Fruit fly (Drosophila melanogaster) whole organism, embryonic: ENCODE results near the gene mus101.

Experiments used
- ATbp ChIP-seq: fragments of 200-800 bp; sonication (Bioruptor generic); optimal IDR thresholded peaks from 2 replicates; lab custom pipeline; 2017; ENCODE audit warnings: missing biosample characterization, mild to moderate bottlenecking, missing genetic modification characterization, missing genetic modification reagents
- CG12659 ChIP-seq: fragments of 200-800 bp; sonication (Bioruptor generic); optimal IDR thresholded peaks from 3 replicates; lab custom pipeline; 2017; ENCODE audit warnings: mild to moderate bottlenecking, missing biosample characterization, missing genetic modification reagents, missing genetic modification characterization
- CG14014 ChIP-seq: fragments of 200-800 bp; sonication (Bioruptor generic); IDR thresholded peaks from 2 replicates; pipeline ENCODE4 v1.3.6; 2022; ENCODE audit warnings: missing biosample characterization, missing genetic modification characterization
- CG15269 ChIP-seq: fragments of 200-800 bp; sonication (Bioruptor generic); optimal IDR thresholded peaks from 2 replicates; lab custom pipeline; 2018; ENCODE audit warnings: missing biosample characterization, mild to moderate bottlenecking, missing genetic modification characterization, moderate library complexity
- CG1529 ChIP-seq: fragments of 200-800 bp; sonication (Bioruptor generic); optimal IDR thresholded peaks from 3 replicates; lab custom pipeline; 2018; ENCODE audit warnings: missing biosample characterization, missing genetic modification characterization
- CG15514 ChIP-seq: fragments of 200-800 bp; sonication (Bioruptor generic); optimal IDR thresholded peaks from 3 replicates; lab custom pipeline; 2017; ENCODE audit warnings: missing biosample characterization, missing genetic modification characterization, mild to moderate bottlenecking, moderate library complexity, missing genetic modification reagents
- CG15601 ChIP-seq: fragments of 200-800 bp; sonication (Bioruptor generic); optimal IDR thresholded peaks from 3 replicates; lab custom pipeline; 2019; ENCODE audit warnings: missing biosample characterization, mild to moderate bottlenecking, missing genetic modification characterization, moderate library complexity
- CG17186 ChIP-seq: fragments of 200-800 bp; sonication (Bioruptor generic); optimal IDR thresholded peaks from 3 replicates; lab custom pipeline; 2017; ENCODE audit warnings: missing biosample characterization, missing genetic modification reagents, missing genetic modification characterization
- CG17829 ChIP-seq: fragments of 200-800 bp; optimal IDR thresholded peaks from 2 replicates; lab custom pipeline; 2019; ENCODE audit warnings: missing biosample characterization, mild to moderate bottlenecking, missing genetic modification characterization, moderate library complexity
- CG18262 ChIP-seq: fragments of 200-800 bp; optimal IDR thresholded peaks from 3 replicates; lab custom pipeline; 2019; ENCODE audit warnings: missing biosample characterization, mild to moderate bottlenecking, missing genetic modification characterization, moderate library complexity
- CG2712 ChIP-seq: fragments of 200-800 bp; optimal IDR thresholded peaks from 3 replicates; lab custom pipeline; 2019; ENCODE audit warnings: missing biosample characterization, mild to moderate bottlenecking, missing genetic modification characterization, moderate library complexity
- CG30403 ChIP-seq: fragments of 200-800 bp; sonication (Bioruptor generic); optimal IDR thresholded peaks from 3 replicates; lab custom pipeline; 2016; ENCODE audit warnings: missing biosample characterization, missing genetic modification characterization
- CG34376 ChIP-seq: fragments of 200-800 bp; sonication (Bioruptor generic); optimal IDR thresholded peaks from 2 replicates; lab custom pipeline; 2018; ENCODE audit warnings: missing biosample characterization, mild to moderate bottlenecking, missing genetic modification characterization
- CG4424 ChIP-seq: fragments of 200-800 bp; sonication (Bioruptor generic); optimal IDR thresholded peaks from 3 replicates; lab custom pipeline; 2016; ENCODE audit warnings: missing biosample characterization, missing genetic modification characterization
- CG6854 ChIP-seq: fragments of 200-800 bp; sonication (Bioruptor generic); optimal IDR thresholded peaks from 3 replicates; lab custom pipeline; 2017; ENCODE audit warnings: missing biosample characterization, mild to moderate bottlenecking, missing genetic modification characterization
- CG7556 ChIP-seq: fragments of 200-800 bp; sonication (Bioruptor generic); optimal IDR thresholded peaks from 2 replicates; lab custom pipeline; 2017; ENCODE audit warnings: missing biosample characterization, mild to moderate bottlenecking, missing genetic modification characterization
- CG7839 ChIP-seq: fragments of 200-800 bp; sonication (Bioruptor generic); optimal IDR thresholded peaks from 3 replicates; lab custom pipeline; 2018; ENCODE audit warnings: missing biosample characterization, mild to moderate bottlenecking, missing genetic modification characterization, moderate library complexity
- CG8290 ChIP-seq, 3 experiments: fragments of 200-800 bp; sonication (Bioruptor generic); optimal IDR thresholded peaks; 2 replicates each; lab custom pipeline; 2016 to 2019; ENCODE audit warnings: missing biosample characterization in 3 of 3, missing genetic modification characterization in 3 of 3, mild to moderate bottlenecking in 2 of 3, moderate library complexity in 1 of 3
- CG8388 ChIP-seq: fragments of 200-800 bp; sonication (Bioruptor generic); optimal IDR thresholded peaks from 2 replicates; lab custom pipeline; 2019; ENCODE audit warnings: missing biosample characterization, mild to moderate bottlenecking, missing genetic modification characterization, moderate library complexity
- CG9437 ChIP-seq: fragments of 200-800 bp; sonication (Bioruptor generic); optimal IDR thresholded peaks from 2 replicates; lab custom pipeline; 2018; ENCODE audit warnings: missing biosample characterization, mild to moderate bottlenecking, missing genetic modification characterization
- CHES-1-like ChIP-seq: fragments of 200-800 bp; sonication (Bioruptor generic); optimal IDR thresholded peaks from 2 replicates; lab custom pipeline; 2016; ENCODE audit warnings: missing biosample characterization, missing genetic modification characterization
- Chrac-16 ChIP-seq: fragments of 200-800 bp; sonication (Bioruptor generic); optimal IDR thresholded peaks from 3 replicates; lab custom pipeline; 2016; ENCODE audit warnings: missing biosample characterization, missing genetic modification characterization
- Dp ChIP-seq: fragments of 200-800 bp; sonication (Bioruptor generic); optimal IDR thresholded peaks from 2 replicates; lab custom pipeline; 2018; ENCODE audit warnings: missing biosample characterization, mild to moderate bottlenecking, missing genetic modification characterization, moderate library complexity
- Dref ChIP-seq: fragments of 200-800 bp; sonication (Bioruptor generic); IDR thresholded peaks from 2 replicates; pipeline ENCODE4 v1.3.6; 2022; ENCODE audit warnings: missing biosample characterization, missing genetic modification characterization
- Ets97D ChIP-seq: fragments of 200-800 bp; sonication (Bioruptor generic); optimal IDR thresholded peaks from 3 replicates; lab custom pipeline; 2016; ENCODE audit warnings: missing biosample characterization, missing genetic modification characterization
- GATAe ChIP-seq: fragments of 200-800 bp; sonication (Bioruptor generic); conservative IDR thresholded peaks from 2 replicates; pipeline ENCODE4 v1.3.6; 2022; ENCODE audit warnings: missing biosample characterization, missing genetic modification characterization
- Gug ChIP-seq: fragments of 200-800 bp; sonication (Bioruptor generic); IDR thresholded peaks from 4 replicates; pipeline ENCODE4 v1.3.6; 2022; ENCODE audit warnings: missing biosample characterization, missing genetic modification characterization
- Hey ChIP-seq: fragments of 200-800 bp; sonication (Bioruptor generic); optimal IDR thresholded peaks from 3 replicates; lab custom pipeline; 2018; ENCODE audit warnings: missing biosample characterization, mild to moderate bottlenecking, missing genetic modification characterization
- HmgZ ChIP-seq: fragments of 200-800 bp; sonication (Bioruptor generic); optimal IDR thresholded peaks from 2 replicates; lab custom pipeline; 2018; ENCODE audit warnings: missing biosample characterization, mild to moderate bottlenecking, missing genetic modification characterization
- Med ChIP-seq: fragments of 200-800 bp; sonication (Bioruptor generic); peaks from one replicate; lab custom pipeline; 2016; ENCODE audit warnings: missing biosample characterization, missing genetic modification characterization, mild to moderate bottlenecking, inconsistent platforms, moderate library complexity
- Meics ChIP-seq: fragments of 200-800 bp; sonication (Bioruptor generic); optimal IDR thresholded peaks from 2 replicates; lab custom pipeline; 2017; ENCODE audit warnings: missing biosample characterization, mild to moderate bottlenecking, missing genetic modification characterization
- Oaz ChIP-seq: fragments of 200-800 bp; sonication (Bioruptor generic); IDR thresholded peaks from 2 replicates; pipeline ENCODE4 v1.3.6; 2022; ENCODE audit warnings: missing biosample characterization, missing genetic modification characterization
- Sox100B ChIP-seq: fragments of 200-800 bp; sonication (Bioruptor generic); optimal IDR thresholded peaks from 3 replicates; lab custom pipeline; 2018; ENCODE audit warnings: missing biosample characterization, mild to moderate bottlenecking, missing genetic modification characterization
- al ChIP-seq: fragments of 200-800 bp; sonication (Bioruptor generic); IDR thresholded peaks from 2 replicates; pipeline ENCODE4 v1.3.6; 2022; ENCODE audit warnings: missing biosample characterization, missing genetic modification characterization
- az2 ChIP-seq: fragments of 200-800 bp; sonication (Bioruptor generic); optimal IDR thresholded peaks from 3 replicates; lab custom pipeline; 2016; ENCODE audit warnings: missing biosample characterization, missing genetic modification characterization
- br ChIP-seq: fragments of >200 bp; optimal IDR thresholded peaks from 2 replicates; lab custom pipeline; 2017
- bsh ChIP-seq, 2 experiments: fragments of 200-800 bp; sonication (Bioruptor generic); optimal IDR thresholded peaks; 2 replicates each; lab custom pipeline; 2017 to 2018; ENCODE audit warnings: mild to moderate bottlenecking in 2 of 2, missing biosample characterization in 2 of 2, missing genetic modification characterization in 2 of 2, moderate library complexity in 1 of 2
- crol ChIP-seq: fragments of 200-800 bp; sonication (Bioruptor generic); IDR thresholded peaks from 2 replicates; pipeline ENCODE4 v1.3.6; 2022; ENCODE audit warnings: missing biosample characterization, missing genetic modification characterization
- exex ChIP-seq: fragments of 200-800 bp; sonication (Bioruptor generic); optimal IDR thresholded peaks from 4 replicates; lab custom pipeline; 2018; ENCODE audit warnings: missing biosample characterization, mild to moderate bottlenecking, missing genetic modification characterization, moderate library complexity
- fd96Cb ChIP-seq: fragments of 200-800 bp; sonication (Bioruptor generic); optimal IDR thresholded peaks from 2 replicates; lab custom pipeline; 2018; ENCODE audit warnings: missing biosample characterization, mild to moderate bottlenecking, missing genetic modification characterization, moderate library complexity
- fru ChIP-seq: fragments of >200 bp; optimal IDR thresholded peaks from 2 replicates; lab custom pipeline; 2017
- gce ChIP-seq: fragments of 200-800 bp; sonication (Bioruptor generic); IDR thresholded peaks from 3 replicates; pipeline ENCODE4 v1.3.6; 2022; ENCODE audit warnings: missing biosample characterization, missing genetic modification characterization
- grn ChIP-seq: fragments of 200-800 bp; sonication (Bioruptor generic); optimal IDR thresholded peaks from 3 replicates; lab custom pipeline; 2017; ENCODE audit warnings: missing biosample characterization, missing genetic modification characterization
- hkb ChIP-seq, 2 experiments: fragments of 200-800 bp in 1 of 2; fragments of >200 bp in 1 of 2; sonication (Bioruptor generic) in 1 of 2; IDR thresholded peaks in 1 of 2; optimal IDR thresholded peaks in 1 of 2; 2 replicates each; pipeline versions ENCODE4 v1.3.6 to Lab custom; 2017 to 2022; ENCODE audit warnings: missing biosample characterization in 1 of 2, missing genetic modification characterization in 1 of 2
- row ChIP-seq: fragments of 200-800 bp; sonication (Bioruptor generic); IDR thresholded peaks from 3 replicates; pipeline ENCODE4 v1.3.6; 2022; ENCODE audit warnings: missing biosample characterization, missing genetic modification characterization
- so ChIP-seq: fragments of 200-800 bp; sonication (Bioruptor generic); IDR thresholded peaks from 3 replicates; pipeline ENCODE4 v1.3.6; 2022; ENCODE audit warnings: missing biosample characterization, missing genetic modification characterization
- sug ChIP-seq: fragments of 200-800 bp; optimal IDR thresholded peaks from 2 replicates; lab custom pipeline; 2019; ENCODE audit warnings: missing biosample characterization, mild to moderate bottlenecking, missing genetic modification characterization, moderate library complexity
- trem ChIP-seq: fragments of 200-800 bp; optimal IDR thresholded peaks from 3 replicates; lab custom pipeline; 2019; ENCODE audit warnings: missing biosample characterization, mild to moderate bottlenecking, missing genetic modification characterization, moderate library complexity
- zfh2 ChIP-seq: fragments of 200-800 bp; sonication (Bioruptor generic); optimal IDR thresholded peaks from 2 replicates; lab custom pipeline; 2016; ENCODE audit warnings: missing biosample characterization, missing genetic modification characterization

mus101 gene

dm6 chrX:13676458-13676944, 45.5 kb upstream of the mus101 start, which contains the start of gene CG11162 (continued):
- TF ChIP-seq CG15269 (no peak), zfh2 (GFP tag; lab: Kevin White, UChicago) (peak; percentile 49), Ets97D (GFP tag; lab: Kevin White, UChicago) (no peak), fru (lab: Kevin White, UChicago) (no peak), Chrac-16 (no peak), br (lab: Kevin White, UChicago) (no peak), CG9437 (no peak), Gug (GFP tag; lab: Robert Waterston, UW) (no peak), CG18262 (no peak), row (GFP tag; lab: Robert Waterston, UW) (no peak), so (GFP tag; lab: Robert Waterston, UW) (no peak), CHES-1-like (no peak), CG6854 (GFP tag; lab: Kevin White, UChicago) (no peak), CG15601 (no peak), CG8290 (GFP tag; optimal IDR thresholded peaks at IDR 0.05; lab: Kevin White, UChicago) (no peak), CG8290 (tag; optimal IDR thresholded peaks at IDR 0.05; lab: Kevin White, UChicago) (no peak)

DNA sequence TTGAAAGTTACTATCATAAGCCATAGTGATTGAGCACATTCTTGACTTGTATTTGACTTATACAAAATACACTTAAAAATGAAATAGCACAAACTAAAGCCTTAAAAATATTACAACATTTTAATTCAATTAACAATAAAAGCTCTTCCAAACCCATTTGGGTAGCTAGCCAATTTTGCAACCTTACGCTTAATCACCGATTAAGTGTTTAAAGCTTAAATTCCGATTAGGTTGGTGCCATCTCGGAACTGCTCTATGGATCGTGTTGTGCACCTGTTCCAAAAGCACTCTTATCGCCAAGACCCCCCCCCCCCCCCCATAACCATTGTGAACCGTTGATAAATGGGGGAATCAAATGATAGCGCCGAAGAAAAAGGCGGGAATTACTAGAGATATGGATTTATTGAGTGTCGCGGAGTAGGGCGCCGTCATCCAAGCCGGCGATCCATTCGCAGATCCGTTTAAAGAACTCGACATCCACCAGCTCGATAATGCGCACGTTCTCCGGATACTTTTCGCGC, 44.0 kb upstream of the mus101 start:
- TF ChIP-seq CG15514 (peak; percentile 2), Dp (GFP tag; lab: Kevin White, UChicago) (peak; percentile 9), crol (peak; percentile 67), CG2712 (tag; lab: Kevin White, UChicago) (peak; percentile 71), CG34376 (GFP tag; lab: Kevin White, UChicago) (peak; percentile 3), exex (peak; percentile 91), CG1529 (no peak), HmgZ (tag; lab: Kevin White, UChicago) (peak; percentile 20), grn (GFP tag; lab: Kevin White, UChicago) (peak; percentile 44), Oaz (no peak), sug (tag; lab: Kevin White, UChicago) (peak; percentile 27), GATAe (GFP tag; lab: Robert Waterston, UW) (peak; percentile 25; the same call in 1 of the 2 replicates), Med (no peak), Hey (tag; lab: Kevin White, UChicago) (peak; percentile 5), CG4424 (GFP tag; lab: Kevin White, UChicago) (no peak)

dm6 chrX:13679565-13679964, 42.5 kb upstream of the mus101 start:
- peak; percentile 15 for TF ChIP-seq fd96Cb
- TF ChIP-seq CG14014 (GFP tag; lab: Robert Waterston, UW): 0 out of 2 replicates have a peak, but pooled peaks have one; percentile 27
- TF ChIP-seq az2 (GFP tag; lab: Kevin White, UChicago): peak; percentile 15
- TF ChIP-seq CG17186 (GFP tag; lab: Kevin White, UChicago): no peak
- TF ChIP-seq CG7839 (tag; lab: Kevin White, UChicago): peak; percentile 9
- peak; percentile 40 for TF ChIP-seq Sox100B (GFP tag; lab: Kevin White, UChicago)
- no peak for TF ChIP-seq Dref (GFP tag; lab: Robert Waterston, UW)
- no peak for TF ChIP-seq gce (GFP tag; lab: Robert Waterston, UW)
- peak; percentile 28 for TF ChIP-seq CG17829 (tag; lab: Kevin White, UChicago)
- TF ChIP-seq CG8388: peak; percentile 45
- no peak for TF ChIP-seq al (GFP tag; lab: Robert Waterston, UW)
- peak; percentile 12 for TF ChIP-seq trem (tag; lab: Kevin White, UChicago)
- TF ChIP-seq hkb (optimal IDR thresholded peaks at IDR 0.05; lab: Kevin White, UChicago): no peak
- 0 out of 2 replicates have a peak, but pooled peaks have one; percentile 9 for TF ChIP-seq hkb (GFP tag; IDR thresholded peaks at IDR 0.05; lab: Robert Waterston, UW)
- TF ChIP-seq Meics (GFP tag; lab: Kevin White, UChicago): peak; percentile 19
- TF ChIP-seq CG2712 (tag; lab: Kevin White, UChicago): peak; percentile 47
- peak; percentile 35 for TF ChIP-seq CG18262
- TF ChIP-seq bsh (GFP tag; optimal IDR thresholded peaks at IDR 0.05; lab: Kevin White, UChicago): peak in 1 of 2 experiments; percentile 38
- TF ChIP-seq CG30403 (GFP tag; lab: Kevin White, UChicago): peak; percentile 2
- TF ChIP-seq CG7556 (GFP tag; lab: Kevin White, UChicago): peak; percentile 35
- peak; percentile 15 for TF ChIP-seq ATbp (GFP tag; lab: Kevin White, UChicago)
- TF ChIP-seq CG12659: peak; percentile 15
